Worm (Caenorhabditis elegans): ENCODE data around the gene perm-3.

Gene perm-3

DNA sequence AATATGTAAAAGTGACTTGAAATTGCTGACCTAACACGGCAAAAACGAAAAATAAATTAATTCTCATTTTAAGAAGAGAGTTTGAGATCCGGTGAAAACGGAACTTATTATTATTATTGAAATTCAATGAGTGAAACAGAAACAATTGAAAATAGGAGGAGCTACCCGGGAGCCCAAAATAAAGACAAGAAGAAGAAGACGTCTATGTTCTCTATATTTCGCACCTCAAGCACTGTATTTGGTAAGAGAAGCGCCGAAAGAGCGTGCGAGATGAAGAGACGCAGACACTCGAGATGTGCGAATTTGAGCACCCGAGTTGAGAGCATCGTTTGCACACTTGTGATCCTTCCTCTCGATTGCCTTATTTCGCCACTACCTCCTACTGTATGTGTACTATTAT, 21.1 kb upstream of the perm-3 start, which contains the start of gene spp-7:
spp-7 (minus strand) TSS at position 101 of the 400 bp plus-strand sequence.
- no peak for TF ChIP-seq tbx-2 (tag; optimal IDR thresholded peaks at IDR 0.05)
- no peak for TF ChIP-seq skn-1 (tag; optimal IDR thresholded peaks at IDR 0.05)
- no peak for TF ChIP-seq pag-3 (tag; optimal IDR thresholded peaks at IDR 0.05; ENCODE audit: borderline replicate concordance, insufficient read depth)
- no peak for TF ChIP-seq lir-3 (tag; optimal IDR thresholded peaks at IDR 0.05; ENCODE audit: poor library complexity)
- no peak for TF ChIP-seq unc-98 (GFP tag; IDR thresholded peaks at IDR 0.05)

DNA sequence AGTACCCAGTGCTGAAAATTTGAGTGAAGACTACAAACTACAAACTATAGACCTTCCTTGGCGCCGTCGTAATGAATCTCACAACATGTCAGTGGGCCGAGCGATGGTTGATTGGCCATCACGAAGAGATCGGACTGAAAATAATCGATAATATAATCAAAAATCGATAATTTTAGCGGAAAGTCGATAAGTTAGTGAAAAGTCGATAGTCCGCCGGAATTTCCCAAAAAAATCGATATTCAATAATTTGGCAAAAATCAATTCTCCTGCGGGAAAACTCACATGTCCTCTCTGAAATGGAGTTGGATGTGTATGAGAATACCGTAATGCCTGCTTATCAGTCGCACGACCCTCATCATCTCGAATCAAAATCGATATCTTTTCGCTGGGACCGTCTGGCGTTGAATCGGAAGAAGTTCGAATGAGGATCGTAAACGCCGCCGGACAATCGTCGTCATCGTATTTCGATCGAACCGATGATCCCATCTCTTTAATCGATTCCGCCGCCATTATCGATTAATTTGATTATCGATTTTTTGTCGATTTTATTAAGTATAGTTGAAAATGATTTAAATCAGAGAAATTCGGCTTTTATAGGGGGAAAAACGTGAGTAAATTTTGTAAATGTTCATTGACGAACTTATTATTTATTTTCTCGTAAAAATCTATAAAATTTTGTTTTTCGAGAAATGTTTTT, 17.2 kb upstream of the perm-3 start, which contains the start of gene ZK616.8:
ZK616.8 (minus strand) TSS at position 553 of the 697 bp plus-strand sequence.
- TF ChIP-seq nhr-12 (tag; optimal IDR thresholded peaks at IDR 0.05) (no peak), nhr-71 (tag; optimal IDR thresholded peaks at IDR 0.05) (no peak), pag-3 (tag; optimal IDR thresholded peaks at IDR 0.05; ENCODE audit: borderline replicate concordance, insufficient read depth) (no peak), nhr-11 (tag; optimal IDR thresholded peaks at IDR 0.05) (no peak), ceh-8 (GFP tag; optimal IDR thresholded peaks at IDR 0.05) (no peak), elt-2 (tag; optimal IDR thresholded peaks at IDR 0.05) (no peak), elt-3 (tag; optimal IDR thresholded peaks at IDR 0.05) (no peak), skn-1 (tag; optimal IDR thresholded peaks at IDR 0.05) (no peak), sup-37 (GFP tag; optimal IDR thresholded peaks at IDR 0.05) (no peak), irx-1 (tag; optimal IDR thresholded peaks at IDR 0.05) (no peak), rnt-1 (tag; optimal IDR thresholded peaks at IDR 0.05) (no peak)

DNA sequence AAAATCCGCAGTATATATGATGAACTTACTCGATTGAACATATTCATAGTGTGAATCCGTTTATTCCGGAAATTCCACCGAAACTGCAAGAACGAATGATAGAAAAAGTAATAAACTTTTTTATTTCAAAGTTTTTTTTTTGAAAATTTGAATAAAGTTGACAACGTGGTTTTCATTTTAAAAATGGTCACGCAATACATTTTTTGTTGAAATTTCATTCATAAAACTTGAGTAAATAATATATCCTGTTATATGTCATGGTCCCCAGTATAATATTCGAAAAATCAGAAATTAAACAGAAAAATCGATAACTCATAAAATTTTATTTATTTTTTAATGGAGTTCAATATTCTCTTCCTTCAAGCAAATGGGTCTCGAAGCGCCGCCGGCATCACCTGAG, 16.5 kb upstream of the perm-3 start, which contains the start of gene ZK616.65:
ZK616.65 (minus strand) TSS at position 101 of the 400 bp plus-strand sequence.
- TF ChIP-seq ceh-82 (tag; optimal IDR thresholded peaks at IDR 0.05) (no peak), fkh-4 (tag; optimal IDR thresholded peaks at IDR 0.05; ENCODE audit: borderline replicate concordance) (no peak), C34B4.2 (tag; optimal IDR thresholded peaks at IDR 0.05) (no peak), nhr-237 (tag; optimal IDR thresholded peaks at IDR 0.05) (no peak), efl-3 (GFP tag; optimal IDR thresholded peaks at IDR 0.05) (no peak), jun-1 (tag; optimal IDR thresholded peaks at IDR 0.05) (no peak), nhr-76 (tag; optimal IDR thresholded peaks at IDR 0.05) (no peak), fos-1 (tag; optimal IDR thresholded peaks at IDR 0.05) (no peak), egl-27 (tag; optimal IDR thresholded peaks at IDR 0.05) (no peak), ets-5 (GFP tag; IDR thresholded peaks at IDR 0.05) (no peak), tlp-1 (tag; optimal IDR thresholded peaks at IDR 0.05) (no peak), lin-13 (GFP tag; optimal IDR thresholded peaks at IDR 0.05) (no peak), ceh-63 (GFP tag; optimal IDR thresholded peaks at IDR 0.05) (no peak)

DNA sequence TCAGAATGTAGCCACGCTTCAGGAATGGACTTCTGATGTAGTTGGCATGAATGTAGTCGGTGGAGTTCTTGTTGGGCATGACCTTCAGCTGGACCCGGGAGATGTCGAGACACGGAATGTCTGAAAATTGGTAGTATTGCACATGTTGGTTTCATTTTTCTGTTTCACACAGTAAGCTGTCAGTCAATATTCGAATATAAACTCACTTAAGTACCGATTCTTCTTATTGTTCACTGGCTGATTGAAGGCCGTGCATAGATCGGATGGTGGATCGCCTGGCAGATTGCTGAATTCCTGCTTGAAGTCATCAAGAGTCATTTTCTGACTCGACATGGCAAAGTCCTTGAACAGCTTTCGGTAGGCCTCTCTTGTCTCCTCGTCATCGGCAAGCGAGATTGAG, 14.5 kb upstream of the perm-3 start:
- TF ChIP-seq isw-1 (GFP tag; IDR thresholded peaks at IDR 0.05) (no peak), elt-2 (tag; optimal IDR thresholded peaks at IDR 0.05) (no peak), lsy-2 (tag; optimal IDR thresholded peaks at IDR 0.05) (no peak), pqm-1 (tag; optimal IDR thresholded peaks at IDR 0.05) (no peak), fkh-8 (tag; optimal IDR thresholded peaks at IDR 0.05) (no peak), elt-3 (tag; optimal IDR thresholded peaks at IDR 0.05) (no peak), nhr-47 (tag; optimal IDR thresholded peaks at IDR 0.05) (no peak)

DNA sequence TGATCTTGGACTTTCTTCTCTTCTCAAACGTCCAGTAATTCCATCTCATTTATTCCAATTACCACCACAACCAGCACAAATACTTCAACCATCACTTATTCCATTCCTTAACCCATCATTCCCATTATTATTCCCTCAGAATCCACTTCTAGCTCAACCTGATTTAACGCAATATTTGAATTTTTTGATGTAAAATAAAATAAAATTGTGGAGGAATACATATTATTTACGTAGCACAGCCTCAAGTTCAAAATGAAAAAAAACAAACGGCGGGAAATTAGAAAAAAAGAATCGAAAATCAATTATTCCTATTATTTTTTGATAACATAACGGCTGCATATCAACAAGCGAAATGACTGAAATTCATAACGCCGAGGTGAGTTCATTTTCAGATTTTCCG, 10.7 kb upstream of the perm-3 start, which contains the start of gene ZK616.61:
ZK616.61 (plus strand) TSS at position 301 of the 400 bp plus-strand sequence.
- TF ChIP-seq tbx-2 (tag; optimal IDR thresholded peaks at IDR 0.05): no peak
- no peak for TF ChIP-seq alr-1 (tag; optimal IDR thresholded peaks at IDR 0.05; ENCODE audit: borderline replicate concordance)
- no peak for TF ChIP-seq nhr-237 (tag; optimal IDR thresholded peaks at IDR 0.05)
- no peak for TF ChIP-seq rnt-1 (tag; optimal IDR thresholded peaks at IDR 0.05)
- TF ChIP-seq nhr-76 (tag; optimal IDR thresholded peaks at IDR 0.05): no peak
- no peak for TF ChIP-seq blmp-1 (tag; optimal IDR thresholded peaks at IDR 0.05)
- TF ChIP-seq grh-1 (GFP tag; IDR thresholded peaks at IDR 0.05): no peak
- no peak for TF ChIP-seq hpl-2 (GFP tag; optimal IDR thresholded peaks at IDR 0.05)
- no peak for TF ChIP-seq egl-27 (tag; optimal IDR thresholded peaks at IDR 0.05)

Data from whole organism, L1 larva.